Worm (Caenorhabditis elegans): Measurements from ENCODE around the gene Y73B6A.1.

- TF ChIP-seq sup-37 (GFP tag; optimal IDR thresholded peaks at IDR 0.05) (no peak), nhr-28 (tag; optimal IDR thresholded peaks at IDR 0.05) (no peak), mdl-1 (tag; optimal IDR thresholded peaks at IDR 0.05) (no peak), fos-1 (tag; optimal IDR thresholded peaks at IDR 0.05) (no peak), efl-1 (optimal IDR thresholded peaks at IDR 0.05) (peak; percentile 19 to 29), efl-1 (GFP tag; optimal IDR thresholded peaks at IDR 0.05 in 1 of 2) (no peak), nhr-11 (tag; optimal IDR thresholded peaks at IDR 0.05) (no peak), aha-1 (tag; optimal IDR thresholded peaks at IDR 0.05) (no peak), xbp-1 (tag; optimal IDR thresholded peaks at IDR 0.05) (no peak), ets-5 (GFP tag; IDR thresholded peaks at IDR 0.05) (no peak), alr-1 (tag; optimal IDR thresholded peaks at IDR 0.05; ENCODE audit: borderline replicate concordance) (no peak), ama-1 (optimal IDR thresholded peaks at IDR 0.05) (no peak)
These were observed 54.5 kb downstream of the Y73B6A.1 start, which contains the start of gene drh-1 for ce11 chrIV:6613296-6613695.

Data from whole organism, L1 larva.